Fruit fly (Drosophila melanogaster) whole organism, adult: ENCODE measurements around the gene CG43783.

Experiments used
- CG11617 ChIP-seq: fragments of 200-800 bp; sonication (Bioruptor generic); optimal IDR thresholded peaks from 2 replicates; lab custom pipeline; 2017; ENCODE audit warnings: mild to moderate bottlenecking, missing biosample characterization, missing genetic modification reagents, missing genetic modification characterization
- CG12768 ChIP-seq: fragments of 200-800 bp; sonication (Bioruptor generic); optimal IDR thresholded peaks from 2 replicates; lab custom pipeline; 2017; ENCODE audit warnings: missing biosample characterization, missing genetic modification characterization, mild to moderate bottlenecking, moderate library complexity, missing genetic modification reagents
- CG14711 ChIP-seq: fragments of 200-800 bp; sonication (Bioruptor generic); optimal IDR thresholded peaks from 2 replicates; lab custom pipeline; 2018; ENCODE audit warnings: missing biosample characterization, mild to moderate bottlenecking, missing genetic modification characterization, moderate library complexity
- CG1620 ChIP-seq: fragments of 200-800 bp; sonication (Bioruptor generic); optimal IDR thresholded peaks from 2 replicates; lab custom pipeline; 2016; ENCODE audit warnings: missing biosample characterization, missing genetic modification characterization
- CG33017 ChIP-seq: fragments of 200-800 bp; sonication (Bioruptor generic); optimal IDR thresholded peaks from 2 replicates; lab custom pipeline; 2018; ENCODE audit warnings: missing biosample characterization, mild to moderate bottlenecking, missing genetic modification characterization, moderate library complexity
- CG5204 ChIP-seq: fragments of 200-800 bp; sonication (Bioruptor generic); optimal IDR thresholded peaks from 2 replicates; lab custom pipeline; 2016; ENCODE audit warnings: missing biosample characterization, missing genetic modification characterization
- CG7045 ChIP-seq: fragments of 200-800 bp; sonication (Bioruptor generic); optimal IDR thresholded peaks from 2 replicates; lab custom pipeline; 2017; ENCODE audit warnings: missing biosample characterization, mild to moderate bottlenecking, missing genetic modification characterization
- CG7101 ChIP-seq: fragments of 200-800 bp; sonication (Bioruptor generic); optimal IDR thresholded peaks from 2 replicates; lab custom pipeline; 2018; ENCODE audit warnings: missing biosample characterization, mild to moderate bottlenecking, missing genetic modification characterization, moderate library complexity
- Clk ChIP-seq: fragments of 200-800 bp; sonication (Bioruptor generic); optimal IDR thresholded peaks from 2 replicates; lab custom pipeline; 2017; ENCODE audit warnings: missing biosample characterization, missing genetic modification characterization
- Crg-1 ChIP-seq: fragments of 200-800 bp; sonication (Bioruptor generic); optimal IDR thresholded peaks from 2 replicates; lab custom pipeline; 2016; ENCODE audit warnings: missing biosample characterization, missing genetic modification characterization
- Hr96 ChIP-seq: fragments of 200-800 bp; sonication (Bioruptor generic); optimal IDR thresholded peaks from 2 replicates; lab custom pipeline; 2016; ENCODE audit warnings: missing biosample characterization, missing genetic modification characterization
- Mnt ChIP-seq: fragments of 200-800 bp; sonication (Bioruptor generic); optimal IDR thresholded peaks from 2 replicates; lab custom pipeline; 2016; ENCODE audit warnings: missing biosample characterization, mild to moderate bottlenecking, missing genetic modification characterization
- bab1 ChIP-seq: fragments of 200-800 bp; sonication (Bioruptor generic); optimal IDR thresholded peaks from 3 replicates; lab custom pipeline; 2019; ENCODE audit warnings: missing biosample characterization, mild to moderate bottlenecking, missing genetic modification characterization, moderate library complexity
- cic ChIP-seq: fragments of 200-800 bp; sonication (Bioruptor generic); optimal IDR thresholded peaks from 2 replicates; lab custom pipeline; 2017; ENCODE audit warnings: missing biosample characterization, mild to moderate bottlenecking, missing genetic modification characterization, moderate library complexity
- cnc ChIP-seq, 2 experiments: fragments of >200 bp; optimal IDR thresholded peaks; 2 replicates each; lab custom pipeline; 2017
- kay ChIP-seq: fragments of 200-800 bp; sonication (Bioruptor generic); peaks from one replicate; lab custom pipeline; 2016; ENCODE audit warnings: missing biosample characterization, missing genetic modification characterization, borderline replicate concordance
- ovo ChIP-seq: fragments of 200-800 bp; sonication (Bioruptor generic); optimal IDR thresholded peaks from 2 replicates; lab custom pipeline; 2016; ENCODE audit warnings: missing biosample characterization, missing genetic modification characterization
- pad ChIP-seq: fragments of 200-800 bp; sonication (Bioruptor generic); optimal IDR thresholded peaks from 3 replicates; lab custom pipeline; 2017; ENCODE audit warnings: missing biosample characterization, missing genetic modification characterization, mild to moderate bottlenecking, moderate library complexity, missing genetic modification reagents
- tj ChIP-seq: fragments of 200-800 bp; sonication (Bioruptor generic); optimal IDR thresholded peaks from 3 replicates; lab custom pipeline; 2017; ENCODE audit warnings: missing biosample characterization, mild to moderate bottlenecking, missing genetic modification characterization, moderate library complexity
- toe ChIP-seq: fragments of 200-800 bp; sonication (Bioruptor generic); optimal IDR thresholded peaks from 2 replicates; lab custom pipeline; 2016; ENCODE audit warnings: missing biosample characterization, missing genetic modification characterization

Gene CG43783

dm6 chr3L:8953962-8954647 is at the start of gene CG43783, which contains the start of gene orb2:
CG43783 (minus strand) TSS chr3L:8954272.
orb2 (minus strand) TSS chr3L:8954463.
- TF ChIP-seq CG12768 (GFP tag; lab: Kevin White, UChicago) (no peak), kay (no peak), cnc (optimal IDR thresholded peaks at IDR 0.05; lab: Kevin White, UChicago) (no peak), bab1 (peak; percentile 19), cic (GFP tag; lab: Kevin White, UChicago) (peak; percentile 62), CG5204 (GFP tag; lab: Kevin White, UChicago) (no peak)

DNA sequence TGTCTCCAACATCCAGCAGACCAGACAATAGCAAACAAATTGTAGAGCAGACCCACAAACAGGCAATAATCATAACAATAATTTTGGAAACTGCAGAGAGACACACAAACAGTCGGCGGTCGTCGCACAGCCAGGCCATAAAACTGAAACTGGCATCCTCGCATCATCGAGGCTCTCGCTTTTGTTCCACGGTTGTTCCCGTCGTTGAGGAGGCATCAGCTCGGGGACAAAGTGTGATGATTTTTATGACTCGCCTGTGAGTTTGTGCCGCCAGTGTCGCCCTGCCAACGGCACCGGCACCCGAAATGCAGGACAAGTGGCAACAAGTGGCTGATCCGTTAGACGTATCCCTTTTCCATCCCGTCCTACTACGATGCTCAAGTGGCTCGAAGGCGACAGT is 49.3 kb upstream of the CG43783 start:
- no peak for TF ChIP-seq Clk (GFP tag; lab: Kevin White, UChicago)
- TF ChIP-seq pad (GFP tag; lab: Kevin White, UChicago): no peak
- TF ChIP-seq CG5204 (GFP tag; lab: Kevin White, UChicago): no peak
- TF ChIP-seq CG1620: no peak
- no peak for TF ChIP-seq CG14711 (tag; lab: Kevin White, UChicago)

DNA sequence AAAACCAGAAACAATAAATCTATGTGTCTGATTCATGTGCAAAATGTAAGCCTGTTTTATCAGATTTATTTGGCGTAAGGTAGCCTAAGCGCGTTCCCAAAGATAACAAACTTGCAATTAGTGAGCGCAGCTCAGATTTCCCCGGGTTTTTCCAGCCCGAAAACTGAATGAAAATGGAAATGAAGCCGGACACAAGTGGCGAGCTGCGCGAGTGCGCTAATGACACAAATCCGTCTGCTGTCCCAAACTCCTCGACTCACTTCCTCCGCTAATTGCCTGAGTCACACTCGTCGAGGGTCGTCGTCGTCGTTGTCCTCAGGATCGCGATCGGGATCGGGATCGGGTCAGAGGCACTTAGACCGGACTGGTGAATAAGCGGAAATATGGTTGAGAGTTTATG is 48.5 kb upstream of the CG43783 start:
- TF ChIP-seq CG12768 (GFP tag; lab: Kevin White, UChicago) (no peak), CG14711 (tag; lab: Kevin White, UChicago) (no peak), bab1 (no peak), tj (GFP tag; lab: Kevin White, UChicago) (no peak)

DNA sequence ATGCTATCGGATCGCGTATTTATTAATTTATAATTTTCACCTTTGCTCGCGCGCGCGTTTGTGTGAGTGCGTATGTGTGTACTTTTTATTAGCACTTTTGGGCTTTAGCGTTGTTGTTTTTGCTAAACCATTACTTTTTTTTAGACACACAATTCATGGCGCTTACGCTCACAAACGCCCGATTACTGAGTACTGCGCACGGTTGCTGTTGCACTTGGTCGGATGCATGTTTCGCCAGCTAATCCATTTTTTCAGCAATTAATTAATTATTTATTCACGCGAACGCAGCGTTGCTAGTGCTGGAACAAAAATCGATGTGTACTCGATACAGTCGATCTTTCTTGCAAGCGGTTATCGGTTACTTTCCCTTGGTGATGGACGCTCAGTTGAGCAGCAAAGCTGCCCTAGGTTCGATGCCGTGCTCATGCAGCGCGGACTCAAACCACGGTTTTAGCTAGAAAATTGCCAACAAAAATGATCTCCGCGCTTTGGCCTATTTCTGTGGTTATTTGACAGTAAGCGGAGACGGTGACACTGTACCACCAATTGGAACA is 43.7 kb upstream of the CG43783 start, which contains the start of the genes smg and CG5087:
TSS of gene smg (minus strand) at position 304 of the 554 bp plus-strand sequence.
TSS of gene CG5087 (plus strand) at position 499 of the 554 bp plus-strand sequence.
- peak; percentile 74 for TF ChIP-seq bab1
- peak; percentile 4 for TF ChIP-seq CG11617 (GFP tag; lab: Kevin White, UChicago)
- TF ChIP-seq cic (GFP tag; lab: Kevin White, UChicago): no peak
- peak; percentile 57 for TF ChIP-seq ovo (GFP tag; lab: Kevin White, UChicago)
- no peak for TF ChIP-seq Clk (GFP tag; lab: Kevin White, UChicago)
- peak; percentile 46 for TF ChIP-seq toe (GFP tag; lab: Kevin White, UChicago)
- TF ChIP-seq CG1620: peak; percentile 62
- TF ChIP-seq Mnt (GFP tag; lab: Kevin White, UChicago): peak; percentile 55
- TF ChIP-seq CG14711 (tag; lab: Kevin White, UChicago): peak; percentile 6
- TF ChIP-seq tj (GFP tag; lab: Kevin White, UChicago): peak; percentile 17
- TF ChIP-seq Crg-1 (GFP tag; lab: Kevin White, UChicago): no peak

dm6 chr3L:8996899-8997685 is 43.0 kb upstream of the CG43783 start:
- TF ChIP-seq toe (GFP tag; lab: Kevin White, UChicago) (no peak), tj (GFP tag; lab: Kevin White, UChicago) (peak; percentile 91), cnc (optimal IDR thresholded peaks at IDR 0.05; lab: Kevin White, UChicago) (no peak), ovo (GFP tag; lab: Kevin White, UChicago) (peak; percentile 85), CG5204 (GFP tag; lab: Kevin White, UChicago) (no peak), bab1 (no peak), CG14711 (tag; lab: Kevin White, UChicago) (no peak), kay (no peak), CG1620 (no peak), CG11617 (GFP tag; lab: Kevin White, UChicago) (peak; percentile 55), Hr96 (GFP tag; lab: Kevin White, UChicago) (no peak), CG7101 (tag; lab: Kevin White, UChicago) (no peak), CG33017 (no peak), Clk (GFP tag; lab: Kevin White, UChicago) (no peak), pad (GFP tag; lab: Kevin White, UChicago) (peak; percentile 99), Crg-1 (GFP tag; lab: Kevin White, UChicago) (no peak), cic (GFP tag; lab: Kevin White, UChicago) (peak; percentile 42), CG7045 (no peak), CG12768 (GFP tag; lab: Kevin White, UChicago) (peak; percentile 49), Mnt (GFP tag; lab: Kevin White, UChicago) (no peak)

DNA sequence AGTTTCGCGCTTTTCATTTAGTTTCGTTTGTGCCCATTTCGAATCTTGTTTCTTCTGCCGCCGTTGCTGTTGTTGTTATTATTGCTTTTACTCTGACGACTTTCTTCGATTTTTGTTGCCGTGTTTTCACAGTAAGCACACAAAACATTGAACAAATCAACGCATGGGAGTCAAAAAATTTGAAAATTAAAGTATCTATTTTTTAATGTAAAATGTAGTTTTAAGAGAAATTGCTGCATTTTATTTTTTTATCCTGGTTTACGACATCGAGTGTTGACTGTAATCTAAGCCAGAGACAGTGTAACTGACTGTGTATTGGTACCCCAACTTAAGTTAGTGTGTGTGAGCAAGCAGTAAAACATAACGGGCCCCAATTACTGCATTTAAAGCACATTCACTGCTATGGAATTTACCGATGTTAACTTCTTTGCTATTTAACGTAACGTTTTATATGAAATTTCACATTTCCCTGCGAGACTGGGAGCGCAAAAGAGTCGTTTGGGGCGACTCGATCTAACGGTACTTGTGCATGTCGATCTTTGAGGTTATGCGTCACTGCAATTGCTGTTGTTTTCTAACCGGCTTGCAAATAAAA is 42.2 kb upstream of the CG43783 start:
- TF ChIP-seq CG14711 (tag; lab: Kevin White, UChicago): peak; percentile 89
- TF ChIP-seq tj (GFP tag; lab: Kevin White, UChicago): peak; percentile 33
- TF ChIP-seq CG7045: peak; percentile 64
- peak; percentile 96 for TF ChIP-seq ovo (GFP tag; lab: Kevin White, UChicago)
- peak; percentile 80 for TF ChIP-seq pad (GFP tag; lab: Kevin White, UChicago)
- peak; percentile 96 for TF ChIP-seq bab1
- TF ChIP-seq CG33017: peak; percentile 90
- peak; percentile 64 for TF ChIP-seq CG11617 (GFP tag; lab: Kevin White, UChicago)
- TF ChIP-seq Crg-1 (GFP tag; lab: Kevin White, UChicago): peak; percentile 37
- TF ChIP-seq Hr96 (GFP tag; lab: Kevin White, UChicago): no peak
- TF ChIP-seq Clk (GFP tag; lab: Kevin White, UChicago): peak; percentile 51
- TF ChIP-seq CG7101 (tag; lab: Kevin White, UChicago): peak; percentile 90
- peak; percentile 74 for TF ChIP-seq CG1620
- TF ChIP-seq CG5204 (GFP tag; lab: Kevin White, UChicago): no peak
- TF ChIP-seq toe (GFP tag; lab: Kevin White, UChicago): no peak
- no peak for TF ChIP-seq cic (GFP tag; lab: Kevin White, UChicago)
- no peak for TF ChIP-seq kay
- TF ChIP-seq cnc (optimal IDR thresholded peaks at IDR 0.05; lab: Kevin White, UChicago): no peak
- TF ChIP-seq Mnt (GFP tag; lab: Kevin White, UChicago): peak; percentile 57
- TF ChIP-seq CG12768 (GFP tag; lab: Kevin White, UChicago): peak; percentile 59
